Fruit fly (Drosophila melanogaster): ENCODE results near the gene TTLL4A.

dm6 chr2L:11027825-11028496 is 38.8 kb downstream of the TTLL4A start:
- TF ChIP-seq CG8478 (optimal IDR thresholded peaks at IDR 0.05) = no peak
- TF ChIP-seq Dll (optimal IDR thresholded peaks at IDR 0.05) = no peak

Measured in whole organism.